Worm (Caenorhabditis elegans): ENCODE results near the gene F44E2.9.

Gene F44E2.9

DNA sequence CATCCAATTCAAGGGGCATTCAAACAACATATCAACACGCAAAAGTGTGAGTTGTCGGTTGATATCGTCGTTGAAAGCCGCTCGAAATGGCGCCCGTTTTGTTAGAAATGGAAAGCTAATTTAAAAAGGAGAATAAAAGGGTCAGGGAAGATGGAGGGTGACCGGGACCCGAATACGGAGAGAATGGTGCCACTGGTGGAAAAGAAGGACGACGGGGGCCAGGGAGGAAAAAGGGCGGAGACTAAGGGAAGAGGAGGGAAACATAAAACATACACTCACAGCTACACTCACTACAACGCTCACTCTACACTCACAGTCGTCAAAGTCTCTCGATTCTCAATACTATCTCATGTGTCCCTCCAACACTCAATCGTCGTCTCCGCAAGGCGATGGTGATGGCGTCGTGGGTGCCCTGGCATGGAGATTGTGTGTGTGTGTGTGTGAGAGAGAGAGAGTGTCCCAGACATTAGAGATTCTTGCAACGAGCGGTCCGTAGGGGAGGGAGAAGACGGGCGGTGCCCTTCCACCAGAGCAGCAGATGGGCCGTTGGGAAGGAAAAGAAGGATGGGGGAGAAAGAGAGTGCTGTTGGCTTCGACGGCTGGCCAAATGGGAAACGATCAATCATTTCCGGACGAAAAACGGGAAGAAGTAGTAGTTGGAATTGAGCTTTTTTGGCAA lies 23.8 kb upstream of the F44E2.9 start:
- TF ChIP-seq nhr-25 (tag; optimal IDR thresholded peaks at IDR 0.05) (no peak), skn-1 (tag; optimal IDR thresholded peaks at IDR 0.05) (no peak), nhr-237 (tag; optimal IDR thresholded peaks at IDR 0.05) (no peak), lin-39 (tag; optimal IDR thresholded peaks at IDR 0.05) (peak; percentile 99), fkh-10 (GFP tag; optimal IDR thresholded peaks at IDR 0.05) (peak; percentile 88), unc-39 (tag; optimal IDR thresholded peaks at IDR 0.05) (no peak), unc-62 (GFP tag; optimal IDR thresholded peaks at IDR 0.05) (peak; percentile 67), ZK546.5 (tag; optimal IDR thresholded peaks at IDR 0.05) (no peak), snpc-4 (tag; optimal IDR thresholded peaks at IDR 0.05) (peak; percentile 30), egl-5 (tag; optimal IDR thresholded peaks at IDR 0.05) (peak; percentile 68), fos-1 (tag; optimal IDR thresholded peaks at IDR 0.05) (no peak), ama-1 (optimal IDR thresholded peaks at IDR 0.05) (peak; percentile 88), ceh-16 (tag; optimal IDR thresholded peaks at IDR 0.05) (no peak), ceh-28 (tag; optimal IDR thresholded peaks at IDR 0.05) (no peak), pqm-1 (tag; optimal IDR thresholded peaks at IDR 0.05) (no peak), hmg-11 (tag; optimal IDR thresholded peaks at IDR 0.05) (peak; percentile 96), egl-27 (tag; optimal IDR thresholded peaks at IDR 0.05) (no peak), ztf-4 (tag; optimal IDR thresholded peaks at IDR 0.05) (no peak), elt-2 (tag; optimal IDR thresholded peaks at IDR 0.05) (no peak), mdl-1 (tag; optimal IDR thresholded peaks at IDR 0.05) (no peak), ceh-9 (tag; optimal IDR thresholded peaks at IDR 0.05) (no peak), mml-1 (tag; optimal IDR thresholded peaks at IDR 0.05) (no peak), nhr-28 (tag; optimal IDR thresholded peaks at IDR 0.05) (no peak), R02D3.7 (tag; optimal IDR thresholded peaks at IDR 0.05) (no peak), nhr-77 (tag; optimal IDR thresholded peaks at IDR 0.05) (no peak), daf-12 (tag; optimal IDR thresholded peaks at IDR 0.05) (no peak), tbx-2 (tag; optimal IDR thresholded peaks at IDR 0.05) (peak; percentile 79), sea-2 (GFP tag; optimal IDR thresholded peaks at IDR 0.05) (peak; percentile 57), ztf-11 (tag; optimal IDR thresholded peaks at IDR 0.05) (no peak), pha-4 (tag; optimal IDR thresholded peaks at IDR 0.05) (no peak), ceh-82 (tag; optimal IDR thresholded peaks at IDR 0.05) (no peak), elt-1 (tag; optimal IDR thresholded peaks at IDR 0.05) (peak; percentile 79), aly-2 (tag; optimal IDR thresholded peaks at IDR 0.05) (no peak), nhr-76 (tag; optimal IDR thresholded peaks at IDR 0.05) (no peak), jun-1 (tag; optimal IDR thresholded peaks at IDR 0.05) (peak; percentile 51), nhr-11 (tag; optimal IDR thresholded peaks at IDR 0.05) (no peak), elt-3 (tag; optimal IDR thresholded peaks at IDR 0.05) (no peak), nhr-23 (tag; optimal IDR thresholded peaks at IDR 0.05) (peak; percentile 10), nhr-12 (tag; optimal IDR thresholded peaks at IDR 0.05) (no peak), zag-1 (tag; optimal IDR thresholded peaks at IDR 0.05) (peak; percentile 46), lsy-12 (tag; optimal IDR thresholded peaks at IDR 0.05) (peak; percentile 22), nhr-43 (tag; optimal IDR thresholded peaks at IDR 0.05; ENCODE audit: poor library complexity, severe bottlenecking) (peak; percentile 37), lin-15B (tag; optimal IDR thresholded peaks at IDR 0.05) (peak; percentile 69), nhr-67 (tag; optimal IDR thresholded peaks at IDR 0.05) (no peak), nfya-1 (tag; optimal IDR thresholded peaks at IDR 0.05; ENCODE audit: insufficient read depth) (peak; percentile 93), fkh-2 (tag; optimal IDR thresholded peaks at IDR 0.05) (peak; percentile 21), eor-1 (tag; optimal IDR thresholded peaks at IDR 0.05) (no peak)

All from whole organism, L3 larva.